Fruit fly (Drosophila melanogaster) whole organism, embryonic: ENCODE data around the gene CG15296.

ENCODE experiments used
- Atf-2 ChIP-seq: fragments of 200-800 bp; sonication (Bioruptor generic); optimal IDR thresholded peaks from 2 replicates; lab custom pipeline; 2016; ENCODE audit warnings: missing biosample characterization, missing genetic modification characterization
- BEAF-32 ChIP-seq: fragments of 200-800 bp; sonication (Bioruptor generic); optimal IDR thresholded peaks from 3 replicates; lab custom pipeline; 2017; ENCODE audit warnings: missing biosample characterization, missing genetic modification characterization, mild to moderate bottlenecking, moderate library complexity, missing genetic modification reagents
- CG10267 ChIP-seq: fragments of 200-800 bp; sonication (Bioruptor generic); optimal IDR thresholded peaks from 2 replicates; lab custom pipeline; 2018; ENCODE audit warnings: missing biosample characterization, mild to moderate bottlenecking, missing genetic modification characterization, moderate library complexity
- CG10979 ChIP-seq: fragments of 200-800 bp; sonication (Bioruptor generic); optimal IDR thresholded peaks from 2 replicates; lab custom pipeline; 2018; ENCODE audit warnings: missing biosample characterization, mild to moderate bottlenecking, missing genetic modification characterization, moderate library complexity
- CG12219 ChIP-seq: fragments of 200-800 bp; sonication (Bioruptor generic); optimal IDR thresholded peaks from 3 replicates; lab custom pipeline; 2018; ENCODE audit warnings: missing biosample characterization, mild to moderate bottlenecking, missing genetic modification characterization
- CG14710 ChIP-seq: fragments of 200-800 bp; sonication (Bioruptor generic); optimal IDR thresholded peaks from 3 replicates; lab custom pipeline; 2019; ENCODE audit warnings: missing biosample characterization, mild to moderate bottlenecking, missing genetic modification characterization, moderate library complexity
- CG30403 ChIP-seq: fragments of 200-800 bp; sonication (Bioruptor generic); optimal IDR thresholded peaks from 3 replicates; lab custom pipeline; 2016; ENCODE audit warnings: missing biosample characterization, missing genetic modification characterization
- CG3281 ChIP-seq: fragments of 200-800 bp; sonication (Bioruptor generic); optimal IDR thresholded peaks from 3 replicates; lab custom pipeline; 2017; ENCODE audit warnings: missing biosample characterization, mild to moderate bottlenecking, missing genetic modification characterization
- CG3407 ChIP-seq: fragments of 200-800 bp; sonication (Bioruptor generic); optimal IDR thresholded peaks from 2 replicates; lab custom pipeline; 2018; ENCODE audit warnings: missing biosample characterization, mild to moderate bottlenecking, missing genetic modification characterization
- CG34422 ChIP-seq: fragments of 200-800 bp; sonication (Bioruptor generic); IDR thresholded peaks from 3 replicates; pipeline ENCODE4 v1.3.6; 2022; ENCODE audit warnings: missing biosample characterization, missing genetic modification characterization
- CG42726 ChIP-seq: fragments of 200-800 bp; sonication (Bioruptor generic); IDR thresholded peaks from 2 replicates; pipeline ENCODE4 v1.3.6; 2022; ENCODE audit warnings: missing biosample characterization, missing genetic modification characterization; ENCODE audit not compliant: partially characterized antibody
- CG4328 ChIP-seq: fragments of 200-800 bp; sonication (Bioruptor generic); optimal IDR thresholded peaks from 3 replicates; lab custom pipeline; 2017; ENCODE audit warnings: missing biosample characterization, missing genetic modification reagents, missing genetic modification characterization
- CG6683 ChIP-seq: fragments of 200-800 bp; sonication (Bioruptor generic); optimal IDR thresholded peaks from 2 replicates; lab custom pipeline; 2017; ENCODE audit warnings: missing biosample characterization, mild to moderate bottlenecking, missing genetic modification characterization, missing genetic modification reagents
- CG6689 ChIP-seq: fragments of 200-800 bp; sonication (Bioruptor generic); IDR thresholded peaks from 2 replicates; pipeline ENCODE4 v1.3.6; 2022; ENCODE audit warnings: missing biosample characterization, missing genetic modification characterization
- CG6813 ChIP-seq: fragments of 200-800 bp; sonication (Bioruptor generic); optimal IDR thresholded peaks from 2 replicates; lab custom pipeline; 2017; ENCODE audit warnings: missing biosample characterization, missing genetic modification characterization, mild to moderate bottlenecking, moderate library complexity, missing genetic modification reagents
- CG7271 ChIP-seq: fragments of 200-800 bp; sonication (Bioruptor generic); optimal IDR thresholded peaks from 2 replicates; lab custom pipeline; 2018; ENCODE audit warnings: missing biosample characterization, mild to moderate bottlenecking, missing genetic modification characterization, moderate library complexity
- Dek ChIP-seq: fragments of 200-800 bp; sonication (Bioruptor generic); optimal IDR thresholded peaks from 3 replicates; lab custom pipeline; 2019; ENCODE audit warnings: missing biosample characterization, mild to moderate bottlenecking, missing genetic modification characterization, moderate library complexity
- Doc2 ChIP-seq: fragments of 200-800 bp; sonication (Bioruptor generic); IDR thresholded peaks from 2 replicates; pipeline ENCODE4 v1.3.6; 2022; ENCODE audit warnings: missing biosample characterization, missing genetic modification characterization
- Fer2 ChIP-seq: fragments of 200-800 bp; sonication (Bioruptor generic); optimal IDR thresholded peaks from 2 replicates; lab custom pipeline; 2018; ENCODE audit warnings: missing biosample characterization, mild to moderate bottlenecking, missing genetic modification characterization, moderate library complexity
- H2.0 ChIP-seq: fragments of 200-800 bp; sonication (Bioruptor generic); IDR thresholded peaks from 2 replicates; pipeline ENCODE4 v1.3.6; 2022; ENCODE audit warnings: missing biosample characterization, missing genetic modification characterization
- HLH54F ChIP-seq: fragments of 200-800 bp; sonication (Bioruptor generic); optimal IDR thresholded peaks from 3 replicates; lab custom pipeline; 2016; ENCODE audit warnings: missing biosample characterization, missing genetic modification characterization
- Hr78 ChIP-seq, 2 experiments: fragments of 200-800 bp in 1 of 2; fragments of >200 bp in 1 of 2; sonication (Bioruptor generic) in 1 of 2; optimal IDR thresholded peaks; 2 replicates each; lab custom pipeline; 2017 to 2019; ENCODE audit warnings: missing biosample characterization in 2 of 2, missing genetic modification characterization in 2 of 2, mild to moderate bottlenecking in 1 of 2, moderate library complexity in 1 of 2
- Lpt ChIP-seq: fragments of >200 bp; optimal IDR thresholded peaks from 2 replicates; lab custom pipeline; 2018; ENCODE audit warnings: missing biosample characterization, missing genetic modification characterization
- Mrtf ChIP-seq: fragments of 200-800 bp; sonication (Bioruptor generic); IDR thresholded peaks from 3 replicates; pipeline ENCODE4 v1.3.6; 2022; ENCODE audit warnings: missing biosample characterization, missing genetic modification characterization
- Ptx1 ChIP-seq: fragments of 200-800 bp; sonication (Bioruptor generic); IDR thresholded peaks from 2 replicates; pipeline ENCODE4 v1.3.6; 2022; ENCODE audit warnings: missing biosample characterization, missing genetic modification characterization
- Sox100B ChIP-seq: fragments of 200-800 bp; sonication (Bioruptor generic); optimal IDR thresholded peaks from 3 replicates; lab custom pipeline; 2018; ENCODE audit warnings: missing biosample characterization, mild to moderate bottlenecking, missing genetic modification characterization
- ab ChIP-seq: fragments of 200-800 bp; sonication (Bioruptor generic); optimal IDR thresholded peaks from 2 replicates; lab custom pipeline; 2016; ENCODE audit warnings: missing biosample characterization, missing genetic modification characterization
- ac ChIP-seq: fragments of 200-800 bp; sonication (Bioruptor generic); optimal IDR thresholded peaks from 3 replicates; lab custom pipeline; 2017; ENCODE audit warnings: missing biosample characterization, mild to moderate bottlenecking, missing genetic modification characterization
- ash1 ChIP-seq: fragments of 200-800 bp; sonication (Bioruptor generic); optimal IDR thresholded peaks from 2 replicates; lab custom pipeline; 2018; ENCODE audit warnings: missing biosample characterization, mild to moderate bottlenecking, missing genetic modification characterization
- ato ChIP-seq: fragments of 200-800 bp; sonication (Bioruptor generic); IDR thresholded peaks from 2 replicates; pipeline ENCODE4 v1.3.6; 2022; ENCODE audit warnings: missing biosample characterization, missing genetic modification characterization; ENCODE audit not compliant: partially characterized antibody
- cas ChIP-seq: fragments of 200-800 bp; sonication (Bioruptor generic); IDR thresholded peaks from 2 replicates; pipeline ENCODE4 v1.3.6; 2022; ENCODE audit warnings: missing biosample characterization, missing genetic modification characterization
- cg ChIP-seq: fragments of 200-800 bp; sonication (Bioruptor generic); optimal IDR thresholded peaks from 3 replicates; lab custom pipeline; 2019; ENCODE audit warnings: missing biosample characterization, mild to moderate bottlenecking, missing genetic modification characterization, moderate library complexity
- chm ChIP-seq: fragments of 200-800 bp; sonication (Bioruptor generic); IDR thresholded peaks from 2 replicates; pipeline ENCODE4 v1.3.6; 2022; ENCODE audit warnings: missing biosample characterization, missing genetic modification characterization
- chn ChIP-seq: fragments of 200-800 bp; sonication (Bioruptor generic); optimal IDR thresholded peaks from 2 replicates; lab custom pipeline; 2016; ENCODE audit warnings: missing biosample characterization, missing genetic modification characterization
- corto ChIP-seq: fragments of 200-800 bp; sonication (Bioruptor generic); optimal IDR thresholded peaks from 2 replicates; lab custom pipeline; 2016; ENCODE audit warnings: missing biosample characterization, mild to moderate bottlenecking, missing genetic modification characterization, moderate library complexity
- cwo ChIP-seq: fragments of 200-800 bp; sonication (Bioruptor generic); optimal IDR thresholded peaks from 3 replicates; lab custom pipeline; 2017; ENCODE audit warnings: missing biosample characterization, missing genetic modification characterization, mild to moderate bottlenecking, moderate library complexity, missing genetic modification reagents
- dimm ChIP-seq: fragments of 200-800 bp; sonication (Bioruptor generic); IDR thresholded peaks from 2 replicates; pipeline ENCODE4 v1.3.6; 2022; ENCODE audit warnings: missing biosample characterization, missing genetic modification characterization
- gce ChIP-seq: fragments of 200-800 bp; sonication (Bioruptor generic); IDR thresholded peaks from 3 replicates; pipeline ENCODE4 v1.3.6; 2022; ENCODE audit warnings: missing biosample characterization, missing genetic modification characterization
- gcm2 ChIP-seq: fragments of 200-800 bp; sonication (Bioruptor generic); optimal IDR thresholded peaks from 2 replicates; lab custom pipeline; 2016; ENCODE audit warnings: missing biosample characterization, missing genetic modification characterization
- gsb-n ChIP-seq: fragments of 200-800 bp; sonication (Bioruptor generic); optimal IDR thresholded peaks from 3 replicates; lab custom pipeline; 2018; ENCODE audit warnings: missing biosample characterization, mild to moderate bottlenecking, missing genetic modification characterization
- hb ChIP-seq: fragments of 200-800 bp; sonication (Bioruptor generic); IDR thresholded peaks from 3 replicates; pipeline ENCODE4 v1.3.6; 2022; ENCODE audit warnings: missing biosample characterization, missing genetic modification characterization; ENCODE audit not compliant: partially characterized antibody
- lbe ChIP-seq: fragments of 200-800 bp; sonication (Bioruptor generic); optimal IDR thresholded peaks from 2 replicates; lab custom pipeline; 2016; ENCODE audit warnings: missing biosample characterization, mild to moderate bottlenecking, missing genetic modification characterization
- nmo ChIP-seq: fragments of 200-800 bp; sonication (Bioruptor generic); optimal IDR thresholded peaks from 2 replicates; lab custom pipeline; 2018; ENCODE audit warnings: missing biosample characterization, mild to moderate bottlenecking, missing genetic modification characterization, moderate library complexity
- pb ChIP-seq: fragments of 200-800 bp; sonication (Bioruptor generic); optimal IDR thresholded peaks from 3 replicates; lab custom pipeline; 2016; ENCODE audit warnings: missing biosample characterization, missing genetic modification characterization
- pros ChIP-seq: fragments of 200-800 bp; sonication (Bioruptor generic); optimal IDR thresholded peaks from 3 replicates; lab custom pipeline; 2019; ENCODE audit warnings: missing biosample characterization, mild to moderate bottlenecking, missing genetic modification characterization, moderate library complexity
- repo ChIP-seq: fragments of 200-800 bp; sonication (Bioruptor generic); optimal IDR thresholded peaks from 2 replicates; lab custom pipeline; 2016; ENCODE audit warnings: missing biosample characterization, missing genetic modification characterization
- ro ChIP-seq: fragments of 200-800 bp; sonication (Bioruptor generic); IDR thresholded peaks from 2 replicates; pipeline ENCODE4 v1.3.6; 2022; ENCODE audit warnings: missing biosample characterization, missing genetic modification characterization
- slbo ChIP-seq: fragments of 200-800 bp; sonication (Bioruptor generic); IDR thresholded peaks from 2 replicates; pipeline ENCODE4 v1.3.6; 2022; ENCODE audit warnings: missing biosample characterization, missing genetic modification characterization
- stwl ChIP-seq: fragments of 200-800 bp; sonication (Bioruptor generic); optimal IDR thresholded peaks from 3 replicates; lab custom pipeline; 2018; ENCODE audit warnings: missing biosample characterization, mild to moderate bottlenecking, missing genetic modification characterization, moderate library complexity
- usp ChIP-seq: fragments of >200 bp; optimal IDR thresholded peaks from 2 replicates; lab custom pipeline; 2017; ENCODE audit warnings: missing biosample characterization, missing genetic modification characterization

Gene CG15296

dm6 chrX:10573554-10573953 is 7.2 kb upstream of the CG15296 start (continued):
- no peak for TF ChIP-seq repo (GFP tag; lab: Kevin White, UChicago)
- peak; percentile 34 for TF ChIP-seq Sox100B (GFP tag; lab: Kevin White, UChicago)
- peak; percentile 47 for TF ChIP-seq H2.0 (GFP tag; lab: Robert Waterston, UW)
- TF ChIP-seq hb (GFP tag; lab: Robert Waterston, UW), result no peak
- no peak for TF ChIP-seq corto
- TF ChIP-seq HLH54F, result no peak
- peak; percentile 50 for TF ChIP-seq gsb-n (tag; lab: Kevin White, UChicago)
- peak; percentile 53; the same call in 1 of the 2 replicates for TF ChIP-seq CG6689
- peak; percentile 33 for TF ChIP-seq CG6683 (GFP tag; lab: Kevin White, UChicago)
- no peak for TF ChIP-seq chn (GFP tag; lab: Kevin White, UChicago)
- TF ChIP-seq lbe, result no peak
- TF ChIP-seq ab (GFP tag; lab: Kevin White, UChicago), result no peak
- TF ChIP-seq CG10979 (tag; lab: Kevin White, UChicago), result peak; percentile 48
- TF ChIP-seq cas (GFP tag; lab: Robert Waterston, UW), result 0 out of 2 replicates have a peak, but pooled peaks have one; percentile 17
- no peak for TF ChIP-seq CG42726
- TF ChIP-seq Mrtf (GFP tag; lab: Robert Waterston, UW), result no peak
- TF ChIP-seq CG12219 (GFP tag; lab: Kevin White, UChicago), result peak; percentile 49
- peak; percentile 51 for TF ChIP-seq CG10267
- TF ChIP-seq CG4328, result peak; percentile 7
- no peak for TF ChIP-seq ash1 (GFP tag; lab: Kevin White, UChicago)
- peak; percentile 50 for TF ChIP-seq cwo (GFP tag; lab: Kevin White, UChicago)
- TF ChIP-seq nmo (GFP tag; lab: Kevin White, UChicago), result peak; percentile 50
- TF ChIP-seq ato (GFP tag; lab: Robert Waterston, UW), result no peak
- TF ChIP-seq CG3281 (GFP tag; lab: Kevin White, UChicago), result peak; percentile 54
- no peak for TF ChIP-seq ro (GFP tag; lab: Robert Waterston, UW)
- TF ChIP-seq Fer2 (tag; lab: Kevin White, UChicago), result no peak
- 0 out of 3 replicates have a peak, but pooled peaks have one; percentile 30 for TF ChIP-seq CG34422
- peak; percentile 70 for TF ChIP-seq Ptx1
- TF ChIP-seq CG14710, result no peak
- peak; percentile 56 for TF ChIP-seq CG6813 (GFP tag; lab: Kevin White, UChicago)
- TF ChIP-seq pros (GFP tag; lab: Kevin White, UChicago), result no peak
- no peak for TF ChIP-seq Hr78 (GFP tag; optimal IDR thresholded peaks at IDR 0.05; lab: Kevin White, UChicago)
- no peak for TF ChIP-seq pb (GFP tag; lab: Kevin White, UChicago)
- TF ChIP-seq chm (GFP tag; lab: Robert Waterston, UW), result no peak; the same call in 1 of the 2 replicates
- no peak for TF ChIP-seq Lpt (GFP tag; lab: Kevin White, UChicago)
- no peak for TF ChIP-seq Atf-2 (GFP tag; lab: Kevin White, UChicago)
- no peak for TF ChIP-seq cg (GFP tag; lab: Kevin White, UChicago)
- peak; percentile 71; the same call in 2 of the 3 replicates for TF ChIP-seq gce (GFP tag; lab: Robert Waterston, UW)
- TF ChIP-seq CG30403 (GFP tag; lab: Kevin White, UChicago), result peak; percentile 47
- TF ChIP-seq usp (GFP tag; lab: Kevin White, UChicago), result no peak
- peak; percentile 25 for TF ChIP-seq Dek (tag; lab: Kevin White, UChicago)
- no peak for TF ChIP-seq gcm2
- TF ChIP-seq CG7271 (tag; lab: Kevin White, UChicago), result no peak
- no peak for TF ChIP-seq BEAF-32 (GFP tag; lab: Kevin White, UChicago)
- TF ChIP-seq slbo, result peak; percentile 65
- no peak for TF ChIP-seq stwl (tag; lab: Kevin White, UChicago)
- TF ChIP-seq CG3407 (GFP tag; lab: Kevin White, UChicago), result no peak
- TF ChIP-seq dimm (GFP tag; lab: Robert Waterston, UW), result no peak
- TF ChIP-seq ac (GFP tag; lab: Kevin White, UChicago), result no peak
- no peak for TF ChIP-seq Doc2 (GFP tag; lab: Robert Waterston, UW)
